Worm (Caenorhabditis elegans): ENCODE results near the gene cyp-32A1.

cyp-32A1 gene

ce11 chrV:7804801-7805163 lies 23.2 kb downstream of the cyp-32A1 start, which contains the start of gene xpo-1:
Gene xpo-1 (plus strand): TSS chrV:7805064.
- TF ChIP-seq gmeb-1 (tag; optimal IDR thresholded peaks at IDR 0.05) (no peak), sem-4 (tag; optimal IDR thresholded peaks at IDR 0.05) (no peak), nhr-77 (tag; optimal IDR thresholded peaks at IDR 0.05) (no peak), ztf-1 (GFP tag; conservative IDR thresholded peaks at IDR 0.05) (no peak), lin-39 (tag; optimal IDR thresholded peaks at IDR 0.05) (no peak), lin-11 (tag; optimal IDR thresholded peaks at IDR 0.05) (no peak), ZK546.5 (tag; optimal IDR thresholded peaks at IDR 0.05) (no peak), unc-39 (tag; optimal IDR thresholded peaks at IDR 0.05) (no peak), ztf-11 (tag; optimal IDR thresholded peaks at IDR 0.05) (no peak), peb-1 (tag; optimal IDR thresholded peaks at IDR 0.05) (no peak), ztf-4 (tag; optimal IDR thresholded peaks at IDR 0.05) (no peak), elt-3 (tag; optimal IDR thresholded peaks at IDR 0.05) (no peak), nhr-237 (tag; optimal IDR thresholded peaks at IDR 0.05) (no peak), nhr-10 (tag; optimal IDR thresholded peaks at IDR 0.05) (no peak)

- peak; percentile 17 for TF ChIP-seq ama-1 (optimal IDR thresholded peaks at IDR 0.05)
- TF ChIP-seq ceh-82 (tag; optimal IDR thresholded peaks at IDR 0.05) = no peak
These were observed 25.0 kb downstream of the cyp-32A1 start for ce11 chrV:7806629-7807028.

- TF ChIP-seq snpc-4 (tag; optimal IDR thresholded peaks at IDR 0.05) (no peak), nhr-11 (tag; optimal IDR thresholded peaks at IDR 0.05) (no peak), unc-55 (GFP tag; optimal IDR thresholded peaks at IDR 0.05) (no peak), elt-3 (tag; optimal IDR thresholded peaks at IDR 0.05) (no peak), nhr-10 (tag; optimal IDR thresholded peaks at IDR 0.05) (no peak), sma-9 (GFP tag; optimal IDR thresholded peaks at IDR 0.05) (no peak), sma-9 (tag; optimal IDR thresholded peaks at IDR 0.05) (no peak), aly-2 (tag; optimal IDR thresholded peaks at IDR 0.05) (no peak), lin-39 (tag; optimal IDR thresholded peaks at IDR 0.05) (no peak), alr-1 (tag; optimal IDR thresholded peaks at IDR 0.05) (no peak), nhr-23 (tag; optimal IDR thresholded peaks at IDR 0.05) (no peak), mdl-1 (tag; optimal IDR thresholded peaks at IDR 0.05) (no peak), blmp-1 (tag; optimal IDR thresholded peaks at IDR 0.05; ENCODE audit: insufficient read depth) (no peak), peb-1 (tag; optimal IDR thresholded peaks at IDR 0.05) (no peak), ztf-11 (tag; optimal IDR thresholded peaks at IDR 0.05) (no peak), egl-27 (tag; optimal IDR thresholded peaks at IDR 0.05) (no peak)
These were observed 26.8 kb downstream of the cyp-32A1 start for ce11 chrV:7808444-7808843.

- TF ChIP-seq sma-9 (GFP tag; optimal IDR thresholded peaks at IDR 0.05) (peak; percentile 47), sma-9 (tag; optimal IDR thresholded peaks at IDR 0.05) (no peak), fos-1 (tag; optimal IDR thresholded peaks at IDR 0.05) (peak; percentile 65), crh-2 (tag; optimal IDR thresholded peaks at IDR 0.05) (peak; percentile 19), ceh-16 (tag; optimal IDR thresholded peaks at IDR 0.05) (no peak), nhr-129 (tag; optimal IDR thresholded peaks at IDR 0.05) (peak; percentile 12)
These were observed 28.0 kb downstream of the cyp-32A1 start, which contains the start of gene ZK742.3 for ce11 chrV:7809320-7810256. Gene ZK742.3 (minus strand): TSS chrV:7809912.

- no peak for TF ChIP-seq ztf-4 (tag; optimal IDR thresholded peaks at IDR 0.05)
- no peak for TF ChIP-seq elt-3 (tag; optimal IDR thresholded peaks at IDR 0.05)
- TF ChIP-seq nhr-12 (tag; optimal IDR thresholded peaks at IDR 0.05) = no peak
- TF ChIP-seq sma-3 (GFP tag; optimal IDR thresholded peaks at IDR 0.05) = no peak
- TF ChIP-seq aly-2 (tag; optimal IDR thresholded peaks at IDR 0.05) = no peak
- TF ChIP-seq nhr-23 (tag; optimal IDR thresholded peaks at IDR 0.05) = no peak
- no peak for TF ChIP-seq nhr-11 (tag; optimal IDR thresholded peaks at IDR 0.05)
- no peak for TF ChIP-seq nhr-237 (tag; optimal IDR thresholded peaks at IDR 0.05)
- no peak for TF ChIP-seq skn-1 (tag; optimal IDR thresholded peaks at IDR 0.05)
- TF ChIP-seq alr-1 (tag; optimal IDR thresholded peaks at IDR 0.05) = no peak
These were observed 29.0 kb downstream of the cyp-32A1 start for ce11 chrV:7810591-7810990.

All from whole organism, L2 larva.